Fruit fly (Drosophila melanogaster): ENCODE measurements around the gene Pbp95.

Pbp95 gene

dm6 chr3R:8001074-8001669 lies 12.4 kb upstream of the Pbp95 start, which contains the start of the genes Kmn2 and CG2698 (continued):
- peak; percentile 96 for TF ChIP-seq fd96Cb (tag; optimal IDR thresholded peaks at IDR 0.05)
- TF ChIP-seq ham (GFP tag; IDR thresholded peaks at IDR 0.05) = peak; percentile 92
- TF ChIP-seq CG9876 (GFP tag; optimal IDR thresholded peaks at IDR 0.05) = peak; percentile 48
- peak; percentile 88 for TF ChIP-seq MTF-1 (GFP tag; optimal IDR thresholded peaks at IDR 0.05; ENCODE audit: borderline replicate concordance)
- no peak for TF ChIP-seq hth (optimal IDR thresholded peaks at IDR 0.05)
- TF ChIP-seq Mad (GFP tag; optimal IDR thresholded peaks at IDR 0.05) = peak; percentile 90
- TF ChIP-seq H2.0 (GFP tag; IDR thresholded peaks at IDR 0.05) = peak; percentile 98
- TF ChIP-seq pan (optimal IDR thresholded peaks at IDR 0.05) = no peak
- peak in 1 of 2 experiments; percentile 98 for TF ChIP-seq pan (GFP tag; optimal IDR thresholded peaks at IDR 0.05 in 1 of 2, IDR thresholded peaks at IDR 0.05 in 1 of 2)
- TF ChIP-seq slp2 (GFP tag; optimal IDR thresholded peaks at IDR 0.05) = peak; percentile 63
- TF ChIP-seq Atf-2 (GFP tag; optimal IDR thresholded peaks at IDR 0.05) = peak; percentile 63
- peak; percentile 95 for TF ChIP-seq Nf-YA (GFP tag; IDR thresholded peaks at IDR 0.05)
- TF ChIP-seq Rfx (GFP tag; IDR thresholded peaks at IDR 0.05) = peak; percentile 98
- peak; percentile 80 for TF ChIP-seq ac (GFP tag; optimal IDR thresholded peaks at IDR 0.05)
- peak; percentile 25; the same call in 1 of the 3 replicates for TF ChIP-seq CG14860 (GFP tag; IDR thresholded peaks at IDR 0.05; ENCODE audit: partially characterized antibody)
- TF ChIP-seq CG11093 (GFP tag; IDR thresholded peaks at IDR 0.05) = peak; percentile 98
- TF ChIP-seq Lim3 (GFP tag; IDR thresholded peaks at IDR 0.05) = peak; percentile 96
- peak; percentile 97 for TF ChIP-seq CG8765 (GFP tag; IDR thresholded peaks at IDR 0.05)
- TF ChIP-seq Optix (GFP tag; IDR thresholded peaks at IDR 0.05) = peak; percentile 95
- TF ChIP-seq lilli (GFP tag; optimal IDR thresholded peaks at IDR 0.05) = peak; percentile 96
- peak; percentile 96 for TF ChIP-seq klu (GFP tag; IDR thresholded peaks at IDR 0.05)
- TF ChIP-seq ind (GFP tag; optimal IDR thresholded peaks at IDR 0.05) = peak; percentile 97
- peak; percentile 52 for TF ChIP-seq CG9797 (GFP tag; optimal IDR thresholded peaks at IDR 0.05)
- TF ChIP-seq peb (GFP tag; IDR thresholded peaks at IDR 0.05) = peak; percentile 95
- peak; percentile 93 for TF ChIP-seq Sox100B (GFP tag; optimal IDR thresholded peaks at IDR 0.05)
- peak; percentile 97 for TF ChIP-seq CG32767 (GFP tag; IDR thresholded peaks at IDR 0.05)
- peak; percentile 81 for TF ChIP-seq Vsx1 (GFP tag; optimal IDR thresholded peaks at IDR 0.05)
- TF ChIP-seq sima (GFP tag; optimal IDR thresholded peaks at IDR 0.05) = peak; percentile 5
- TF ChIP-seq Dbx (GFP tag; IDR thresholded peaks at IDR 0.05) = peak; percentile 98
- peak; percentile 97 for TF ChIP-seq wor (GFP tag; IDR thresholded peaks at IDR 0.05)
- TF ChIP-seq salm (tag; optimal IDR thresholded peaks at IDR 0.05) = peak; percentile 90
- peak; percentile 91 for TF ChIP-seq CG33557 (GFP tag; optimal IDR thresholded peaks at IDR 0.05)
- peak; percentile 96 for TF ChIP-seq wdn (GFP tag; IDR thresholded peaks at IDR 0.05)
- TF ChIP-seq CG3838 (GFP tag; optimal IDR thresholded peaks at IDR 0.05) = peak; percentile 65
- peak; percentile 42; the same call in 1 of the 2 replicates for TF ChIP-seq inv (GFP tag; IDR thresholded peaks at IDR 0.05; ENCODE audit: partially characterized antibody)
- peak; percentile 66 for TF ChIP-seq Camta (GFP tag; optimal IDR thresholded peaks at IDR 0.05)
- TF ChIP-seq fru (optimal IDR thresholded peaks at IDR 0.05) = no peak
- TF ChIP-seq CG3281 (GFP tag; optimal IDR thresholded peaks at IDR 0.05) = peak; percentile 94
- TF ChIP-seq Xrp1 (GFP tag; IDR thresholded peaks at IDR 0.05) = peak; percentile 99
- TF ChIP-seq wek (GFP tag; optimal IDR thresholded peaks at IDR 0.05) = peak; percentile 44
- peak; percentile 85 for TF ChIP-seq pum (GFP tag; optimal IDR thresholded peaks at IDR 0.05)
- TF ChIP-seq sc (optimal IDR thresholded peaks at IDR 0.05) = no peak
- TF ChIP-seq sc (GFP tag; optimal IDR thresholded peaks at IDR 0.05) = peak; percentile 91
- TF ChIP-seq CTCF (GFP tag; optimal IDR thresholded peaks at IDR 0.05) = peak; percentile 29
- peak; percentile 57 for TF ChIP-seq CG1603 (tag; optimal IDR thresholded peaks at IDR 0.05)
- peak; percentile 88 for TF ChIP-seq CG6765 (GFP tag; optimal IDR thresholded peaks at IDR 0.05)
- TF ChIP-seq CG15601 (tag; optimal IDR thresholded peaks at IDR 0.05) = peak; percentile 91
- TF ChIP-seq Aef1 (GFP tag; IDR thresholded peaks at IDR 0.05) = peak; percentile 99
- TF ChIP-seq Dad (GFP tag; optimal IDR thresholded peaks at IDR 0.05) = peak; percentile 71
- TF ChIP-seq bab2 (GFP tag; optimal IDR thresholded peaks at IDR 0.05) = peak; percentile 84
- TF ChIP-seq CG5180 (GFP tag; optimal IDR thresholded peaks at IDR 0.05) = peak; percentile 78
- TF ChIP-seq CG9437 (GFP tag; optimal IDR thresholded peaks at IDR 0.05) = peak; percentile 96
- TF ChIP-seq btn (GFP tag; optimal IDR thresholded peaks at IDR 0.05) = no peak

All from whole organism, embryonic.